Fruit fly (Drosophila melanogaster) whole organism, adult: ENCODE measurements around the gene Slc25A46b.

Experiments used
- CG12768 ChIP-seq: fragments of 200-800 bp; sonication (Bioruptor generic); optimal IDR thresholded peaks from 2 replicates; lab custom pipeline; 2017; ENCODE audit warnings: missing biosample characterization, missing genetic modification characterization, mild to moderate bottlenecking, moderate library complexity, missing genetic modification reagents
- CG1620 ChIP-seq: fragments of 200-800 bp; sonication (Bioruptor generic); optimal IDR thresholded peaks from 2 replicates; lab custom pipeline; 2016; ENCODE audit warnings: missing biosample characterization, missing genetic modification characterization
- Clk ChIP-seq: fragments of 200-800 bp; sonication (Bioruptor generic); optimal IDR thresholded peaks from 2 replicates; lab custom pipeline; 2017; ENCODE audit warnings: missing biosample characterization, missing genetic modification characterization
- Hr96 ChIP-seq: fragments of 200-800 bp; sonication (Bioruptor generic); optimal IDR thresholded peaks from 2 replicates; lab custom pipeline; 2016; ENCODE audit warnings: missing biosample characterization, missing genetic modification characterization
- Mnt ChIP-seq: fragments of 200-800 bp; sonication (Bioruptor generic); optimal IDR thresholded peaks from 2 replicates; lab custom pipeline; 2016; ENCODE audit warnings: missing biosample characterization, mild to moderate bottlenecking, missing genetic modification characterization
- cic ChIP-seq: fragments of 200-800 bp; sonication (Bioruptor generic); optimal IDR thresholded peaks from 2 replicates; lab custom pipeline; 2017; ENCODE audit warnings: missing biosample characterization, mild to moderate bottlenecking, missing genetic modification characterization, moderate library complexity
- kay ChIP-seq: fragments of 200-800 bp; sonication (Bioruptor generic); peaks from one replicate; lab custom pipeline; 2016; ENCODE audit warnings: missing biosample characterization, missing genetic modification characterization, borderline replicate concordance

Gene Slc25A46b

dm6 chr2L:18147511-18148072 is 51.2 kb downstream of the Slc25A46b start:
- peak; percentile 2 for TF ChIP-seq kay
- no peak for TF ChIP-seq Mnt (GFP tag; lab: Kevin White, UChicago)
- TF ChIP-seq CG12768 (GFP tag; lab: Kevin White, UChicago): no peak
- no peak for TF ChIP-seq Clk
- TF ChIP-seq cic: peak; percentile 96
- TF ChIP-seq CG1620 (GFP tag; lab: Kevin White, UChicago): no peak
- no peak for TF ChIP-seq Hr96 (GFP tag; lab: Kevin White, UChicago)
